Fruit fly (Drosophila melanogaster): ENCODE measurements around the gene CG11307.

dm6 chr3L:21585397-21585796 lies 32.0 kb upstream of the CG11307 start:
- no peak for TF ChIP-seq CG8478 (optimal IDR thresholded peaks at IDR 0.05)
- TF ChIP-seq CTCF (optimal IDR thresholded peaks at IDR 0.05): no peak
